Fruit fly (Drosophila melanogaster): ENCODE results near the gene mira.

The mira gene

dm6 chr3R:19902926-19903739 is 31.8 kb downstream of the mira start, which contains the start of gene ClpX (continued):
- TF ChIP-seq CG7839 (tag; optimal IDR thresholded peaks at IDR 0.05) (peak; percentile 8), nom (GFP tag; optimal IDR thresholded peaks at IDR 0.05) (no peak), Gsc (GFP tag; IDR thresholded peaks at IDR 0.05) (no peak), CG9797 (GFP tag; optimal IDR thresholded peaks at IDR 0.05) (peak; percentile 23), CG8924 (tag; optimal IDR thresholded peaks at IDR 0.05) (no peak), ATbp (GFP tag; optimal IDR thresholded peaks at IDR 0.05) (no peak), CG12391 (tag; optimal IDR thresholded peaks at IDR 0.05) (peak; percentile 7), CG17361 (GFP tag; IDR thresholded peaks at IDR 0.05) (no peak), sens (GFP tag) (peak; percentile 80), CG34376 (GFP tag; optimal IDR thresholded peaks at IDR 0.05) (peak; percentile 37), MTF-1 (GFP tag; optimal IDR thresholded peaks at IDR 0.05; ENCODE audit: borderline replicate concordance) (peak; percentile 54), gsb (GFP tag; IDR thresholded peaks at IDR 0.05) (no peak), Hmr (GFP tag; optimal IDR thresholded peaks at IDR 0.05) (no peak), CG5180 (GFP tag; optimal IDR thresholded peaks at IDR 0.05) (no peak), ro (GFP tag; IDR thresholded peaks at IDR 0.05) (no peak), B-H2 (GFP tag; optimal IDR thresholded peaks at IDR 0.05) (peak; percentile 63), Ravus (GFP tag; IDR thresholded peaks at IDR 0.05) (no peak), Sin3A (optimal IDR thresholded peaks at IDR 0.05) (peak; percentile 35), mirr (GFP tag; optimal IDR thresholded peaks at IDR 0.05) (no peak), Bteb2 (GFP tag; optimal IDR thresholded peaks at IDR 0.05) (no peak), CG11696 (GFP tag; IDR thresholded peaks at IDR 0.05) (no peak), pb (GFP tag; optimal IDR thresholded peaks at IDR 0.05) (no peak), Elba2 (GFP tag; optimal IDR thresholded peaks at IDR 0.05) (no peak), NC2β (GFP tag; optimal IDR thresholded peaks at IDR 0.05) (no peak), CG11456 (GFP tag; IDR thresholded peaks at IDR 0.05) (no peak), CG4404 (GFP tag; IDR thresholded peaks at IDR 0.05) (no peak), btn (GFP tag; optimal IDR thresholded peaks at IDR 0.05) (no peak), CG4282 (GFP tag; optimal IDR thresholded peaks at IDR 0.05) (peak; percentile 42), CG1024 (GFP tag; IDR thresholded peaks at IDR 0.05) (no peak), Dp (GFP tag; optimal IDR thresholded peaks at IDR 0.05) (peak; percentile 51), CG9215 (GFP tag; IDR thresholded peaks at IDR 0.05) (no peak), CG1603 (tag; optimal IDR thresholded peaks at IDR 0.05) (peak; percentile 48), p53 (GFP tag; optimal IDR thresholded peaks at IDR 0.05) (no peak), Blimp-1 (GFP tag; optimal IDR thresholded peaks at IDR 0.05) (no peak), pita (GFP tag; optimal IDR thresholded peaks at IDR 0.05) (no peak), CG2712 (tag; optimal IDR thresholded peaks at IDR 0.05) (peak; percentile 5), CG11560 (tag; IDR thresholded peaks at IDR 0.05) (no peak; the same call in 2 of the 3 replicates), CG11504 (tag; optimal IDR thresholded peaks at IDR 0.05) (no peak), Nf-YC (tag; optimal IDR thresholded peaks at IDR 0.05) (peak; percentile 28), nerfin-1 (tag; optimal IDR thresholded peaks at IDR 0.05) (peak; percentile 37), CG16813 (GFP tag; IDR thresholded peaks at IDR 0.05; ENCODE audit: partially characterized antibody) (peak; percentile 64; the same call in 2 of the 3 replicates), CG6765 (GFP tag; optimal IDR thresholded peaks at IDR 0.05) (peak; percentile 25), NfI (GFP tag; optimal IDR thresholded peaks at IDR 0.05) (peak; percentile 9), unc-4 (GFP tag; IDR thresholded peaks at IDR 0.05; ENCODE audit: partially characterized antibody) (peak; percentile 78), vnd (GFP tag; IDR thresholded peaks at IDR 0.05; ENCODE audit: partially characterized antibody) (peak; percentile 66), Mes4 (GFP tag; optimal IDR thresholded peaks at IDR 0.05) (no peak), CG2120 (GFP tag; optimal IDR thresholded peaks at IDR 0.05) (peak; percentile 23), CG34224 (GFP tag; IDR thresholded peaks at IDR 0.05; ENCODE audit: partially characterized antibody) (peak; percentile 80; the same call in 2 of the 3 replicates), slbo (GFP tag; IDR thresholded peaks at IDR 0.05) (no peak)
